Worm (Caenorhabditis elegans) whole organism, L3 larva: ENCODE results near the gene lurp-1.

Source experiments
- R02D3.7 ChIP-seq: fragments of 150-350 bp; optimal IDR thresholded peaks from 2 replicates; lab custom pipeline; 2014; ENCODE audit warnings: missing biosample characterization, missing genetic modification characterization
- ZK546.5 ChIP-seq: sonication (generic microtip); optimal IDR thresholded peaks from 2 replicates; lab custom pipeline; 2017; ENCODE audit warnings: missing biosample characterization, missing genetic modification characterization
- ama-1 ChIP-seq: fragments of 150-350 bp; optimal IDR thresholded peaks from 2 replicates; lab custom pipeline; 2018
- ceh-16 ChIP-seq: sonication (generic microtip); optimal IDR thresholded peaks from 2 replicates; lab custom pipeline; 2017; ENCODE audit warnings: missing biosample characterization, missing genetic modification characterization
- ceh-28 ChIP-seq: fragments of 150-350 bp; optimal IDR thresholded peaks from 2 replicates; lab custom pipeline; 2014; ENCODE audit warnings: missing biosample characterization, missing genetic modification reagents, missing genetic modification characterization
- ceh-82 ChIP-seq: fragments of 150-350 bp; optimal IDR thresholded peaks from 2 replicates; lab custom pipeline; 2014; ENCODE audit warnings: missing biosample characterization, missing genetic modification characterization
- ceh-9 ChIP-seq: sonication (generic microtip); optimal IDR thresholded peaks from 2 replicates; lab custom pipeline; 2018; ENCODE audit warnings: missing biosample characterization, missing genetic modification characterization
- daf-12 ChIP-seq: fragments of 150-350 bp; optimal IDR thresholded peaks from 2 replicates; lab custom pipeline; 2014; ENCODE audit warnings: missing biosample characterization, missing genetic modification reagents, missing genetic modification characterization
- egl-27 ChIP-seq: sonication (generic microtip); optimal IDR thresholded peaks from 4 replicates; lab custom pipeline; 2017; ENCODE audit warnings: missing biosample characterization, missing genetic modification reagents, missing genetic modification characterization
- egl-5 ChIP-seq: fragments of 150-350 bp; optimal IDR thresholded peaks from 2 replicates; lab custom pipeline; 2017; ENCODE audit warnings: missing biosample characterization, missing genetic modification reagents, missing genetic modification characterization, inconsistent platforms
- elt-1 ChIP-seq: fragments of 150-350 bp; optimal IDR thresholded peaks from 2 replicates; lab custom pipeline; 2014; ENCODE audit warnings: missing biosample characterization, missing genetic modification characterization
- elt-2 ChIP-seq: sonication (generic microtip); optimal IDR thresholded peaks from 2 replicates; lab custom pipeline; 2016; ENCODE audit warnings: missing genetic modification reagents, mild to moderate bottlenecking, missing genetic modification characterization, missing compliant biosample characterization
- elt-3 ChIP-seq, 3 experiments: fragments of 150-350 bp in 1 of 3; sonication (generic microtip) in 2 of 3; optimal IDR thresholded peaks; 2 replicates in 2 of 3; 4 replicates in 1 of 3; lab custom pipeline; 2014 to 2017; ENCODE audit warnings: missing biosample characterization in 3 of 3, missing genetic modification characterization in 3 of 3
- eor-1 ChIP-seq, 2 experiments: fragments of 150-350 bp; optimal IDR thresholded peaks; 2 replicates each; lab custom pipeline; 2014 to 2018; ENCODE audit warnings: missing biosample characterization in 2 of 2, missing genetic modification characterization in 2 of 2
- fkh-10 ChIP-seq: sonication (generic microtip); optimal IDR thresholded peaks from 2 replicates; lab custom pipeline; 2017; ENCODE audit warnings: missing biosample characterization, missing genetic modification reagents, missing genetic modification characterization
- fkh-2 ChIP-seq: fragments of 150-350 bp; optimal IDR thresholded peaks from 2 replicates; lab custom pipeline; 2014; ENCODE audit warnings: missing biosample characterization, missing genetic modification reagents, missing genetic modification characterization
- fos-1 ChIP-seq: fragments of 150-350 bp; optimal IDR thresholded peaks from 2 replicates; lab custom pipeline; 2014; ENCODE audit warnings: missing biosample characterization, missing genetic modification characterization
- jun-1 ChIP-seq: fragments of 150-350 bp; optimal IDR thresholded peaks from 2 replicates; lab custom pipeline; 2014; ENCODE audit warnings: missing biosample characterization, missing genetic modification reagents, missing genetic modification characterization
- lin-39 ChIP-seq: fragments of 150-350 bp; optimal IDR thresholded peaks from 2 replicates; lab custom pipeline; 2018; ENCODE audit warnings: missing biosample characterization, missing genetic modification reagents, missing genetic modification characterization
- lsy-12 ChIP-seq: sonication (generic microtip); optimal IDR thresholded peaks from 2 replicates; lab custom pipeline; 2016; ENCODE audit warnings: mild to moderate bottlenecking, missing genetic modification characterization, missing compliant biosample characterization
- mml-1 ChIP-seq: fragments of 150-350 bp; sonication (generic microtip); optimal IDR thresholded peaks from 3 replicates; lab custom pipeline; 2014; ENCODE audit warnings: missing biosample characterization, missing genetic modification characterization
- nfya-1 ChIP-seq: sonication (generic microtip); optimal IDR thresholded peaks from 2 replicates; lab custom pipeline; 2017; ENCODE audit warnings: missing genetic modification characterization, mild to moderate bottlenecking, missing compliant biosample characterization, antibody characterized with exemption, moderate library complexity; ENCODE audit not compliant: insufficient read depth
- nhr-11 ChIP-seq: fragments of 150-350 bp; optimal IDR thresholded peaks from 2 replicates; lab custom pipeline; 2014; ENCODE audit warnings: missing biosample characterization, missing genetic modification characterization
- nhr-23 ChIP-seq: fragments of 150-350 bp; optimal IDR thresholded peaks from 2 replicates; lab custom pipeline; 2014; ENCODE audit warnings: missing biosample characterization, missing genetic modification reagents, missing genetic modification characterization
- nhr-25 ChIP-seq: sonication (generic microtip); optimal IDR thresholded peaks from 2 replicates; lab custom pipeline; 2017; ENCODE audit warnings: missing biosample characterization, missing genetic modification characterization
- nhr-28 ChIP-seq: fragments of 150-350 bp; optimal IDR thresholded peaks from 2 replicates; lab custom pipeline; 2014; ENCODE audit warnings: missing biosample characterization, missing genetic modification characterization
- nhr-43 ChIP-seq: sonication (generic microtip); optimal IDR thresholded peaks from 2 replicates; lab custom pipeline; 2016; ENCODE audit warnings: mild to moderate bottlenecking, missing genetic modification characterization, missing compliant biosample characterization; ENCODE audit not compliant: poor library complexity, severe bottlenecking
- nhr-67 ChIP-seq: fragments of 150-350 bp; optimal IDR thresholded peaks from 2 replicates; lab custom pipeline; 2014; ENCODE audit warnings: missing biosample characterization, missing genetic modification characterization
- pha-4 ChIP-seq: fragments of 150-350 bp; optimal IDR thresholded peaks from 2 replicates; lab custom pipeline; 2014; ENCODE audit warnings: missing biosample characterization, missing genetic modification reagents, missing genetic modification characterization
- sea-2 ChIP-seq: fragments of 150-350 bp; sonication (generic microtip); optimal IDR thresholded peaks from 4 replicates; lab custom pipeline; 2014; ENCODE audit warnings: missing biosample characterization, missing genetic modification reagents, missing genetic modification characterization
- snpc-4 ChIP-seq: fragments of 150-350 bp; optimal IDR thresholded peaks from 2 replicates; lab custom pipeline; 2014; ENCODE audit warnings: missing biosample characterization, missing genetic modification characterization
- tbx-2 ChIP-seq: sonication (generic microtip); optimal IDR thresholded peaks from 2 replicates; lab custom pipeline; 2016; ENCODE audit warnings: mild to moderate bottlenecking, missing genetic modification characterization, missing compliant biosample characterization
- unc-39 ChIP-seq: sonication (generic microtip); optimal IDR thresholded peaks from 4 replicates; lab custom pipeline; 2017; ENCODE audit warnings: missing biosample characterization, missing genetic modification characterization
- unc-62 ChIP-seq: fragments of 150-350 bp; sonication (generic microtip); optimal IDR thresholded peaks from 4 replicates; lab custom pipeline; 2014; ENCODE audit warnings: missing biosample characterization, missing genetic modification reagents, missing genetic modification characterization
- zag-1 ChIP-seq: fragments of 150-350 bp; optimal IDR thresholded peaks from 2 replicates; lab custom pipeline; 2014; ENCODE audit warnings: missing biosample characterization, missing genetic modification characterization
- ztf-11 ChIP-seq: fragments of 150-350 bp; optimal IDR thresholded peaks from 2 replicates; lab custom pipeline; 2014; ENCODE audit warnings: missing biosample characterization, missing genetic modification characterization
- ztf-4 ChIP-seq: fragments of 150-350 bp; optimal IDR thresholded peaks from 2 replicates; lab custom pipeline; 2014; ENCODE audit warnings: missing biosample characterization, missing genetic modification characterization

Gene lurp-1

DNA sequence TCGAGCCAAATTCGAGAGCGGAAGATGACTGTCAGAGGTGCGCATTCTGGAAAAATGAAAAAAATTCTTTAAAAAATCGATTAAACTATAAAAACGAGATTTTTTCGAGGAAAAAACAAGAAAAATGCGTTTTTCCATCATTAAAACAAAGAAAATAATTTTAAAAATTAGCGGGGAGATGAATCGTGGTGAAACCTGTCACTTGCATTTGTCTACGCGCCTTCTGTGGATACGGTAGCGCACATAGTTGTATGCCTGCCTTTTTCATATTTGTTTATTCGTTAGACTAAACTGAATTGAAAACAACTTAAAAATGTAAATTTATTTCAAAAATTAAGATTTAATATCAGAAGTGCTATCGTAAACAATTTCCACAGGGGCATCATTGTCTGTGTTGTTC, 3.7 kb downstream of the lurp-1 start, which contains the start of gene egg-3:
egg-3 (minus strand) TSS at position 46 of the 400 bp plus-strand sequence.
- TF ChIP-seq daf-12 (tag; lab: Kevin White, UChicago) (no peak), tbx-2 (tag; lab: Kevin White, UChicago) (no peak), eor-1 (tag; optimal IDR thresholded peaks at IDR 0.05; lab: Kevin White, UChicago) (no peak), pha-4 (tag; lab: Kevin White, UChicago) (no peak), egl-27 (tag; lab: Kevin White, UChicago) (no peak), elt-3 (tag; optimal IDR thresholded peaks at IDR 0.05; lab: Kevin White, UChicago) (no peak), elt-1 (no peak), zag-1 (no peak), ztf-11 (tag; lab: Kevin White, UChicago) (no peak), nhr-28 (tag; lab: Kevin White, UChicago) (no peak), sea-2 (no peak), unc-62 (GFP tag; lab: Kevin White, UChicago) (no peak), ceh-82 (no peak), fos-1 (tag; lab: Kevin White, UChicago) (no peak), ceh-28 (tag; lab: Kevin White, UChicago) (no peak), lsy-12 (tag; lab: Kevin White, UChicago) (no peak), R02D3.7 (no peak), egl-5 (tag; lab: Kevin White, UChicago) (no peak), unc-39 (no peak)
- TF ChIP-seq, all 47 proteins: peak for 0

ce11 chrII:10885250-10885649, 4.5 kb downstream of the lurp-1 start:
- TF ChIP-seq nfya-1 (tag; lab: Kevin White, UChicago) (no peak), elt-2 (tag; lab: Kevin White, UChicago) (no peak), zag-1 (no peak), egl-27 (tag; lab: Kevin White, UChicago) (no peak), lsy-12 (tag; lab: Kevin White, UChicago) (no peak), ztf-4 (no peak), elt-1 (no peak), pha-4 (tag; lab: Kevin White, UChicago) (no peak), mml-1 (no peak), jun-1 (tag; lab: Kevin White, UChicago) (no peak), ceh-9 (no peak)

DNA sequence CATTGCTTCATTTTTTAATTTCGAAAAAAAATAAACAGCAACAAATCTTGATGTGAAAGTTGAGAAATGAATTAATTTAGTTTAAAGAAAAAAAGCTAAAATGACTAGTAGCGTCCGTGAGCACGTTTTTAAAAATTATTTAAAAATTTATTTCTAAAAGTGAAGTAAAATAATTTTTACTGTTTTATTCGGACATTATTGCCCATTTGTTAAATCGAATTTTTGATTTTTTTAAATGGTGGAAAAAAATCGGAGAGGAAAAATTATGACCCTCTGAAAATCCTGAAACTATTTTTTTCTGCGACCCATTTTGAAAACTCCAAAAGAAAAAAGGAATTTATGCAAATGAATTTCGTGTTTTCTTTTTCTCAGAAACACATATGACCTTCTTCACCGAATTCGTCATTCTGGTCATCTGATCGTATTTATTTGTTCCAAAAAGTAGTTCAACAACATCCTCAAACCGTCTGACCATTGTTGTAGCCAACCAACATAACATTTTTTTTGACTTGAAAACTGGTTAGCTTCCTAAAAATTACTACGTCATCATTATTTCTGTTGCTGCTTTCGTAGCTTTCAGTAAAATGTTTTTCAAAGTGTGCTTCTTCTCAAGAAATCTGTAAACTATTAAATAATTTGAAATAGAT, 5.3 kb downstream of the lurp-1 start, which contains the start of gene F44F4.3:
F44F4.3 (minus strand) TSS at position 51 of the 647 bp plus-strand sequence.
- TF ChIP-seq nhr-23 (tag; lab: Kevin White, UChicago) (peak; percentile 68), snpc-4 (no peak), egl-5 (tag; lab: Kevin White, UChicago) (no peak)
- TF ChIP-seq, all 47 proteins: peak for 1

ce11 chrII:10887097-10887496, 6.4 kb downstream of the lurp-1 start:
- TF ChIP-seq fkh-2: no peak
- TF ChIP-seq egl-5 (tag; lab: Kevin White, UChicago): peak; percentile 16
- TF ChIP-seq nhr-23 (tag; lab: Kevin White, UChicago): peak; percentile 75
- peak; percentile 69 for TF ChIP-seq nhr-25

- TF ChIP-seq pha-4 (tag; lab: Kevin White, UChicago) (no peak), ztf-11 (tag; lab: Kevin White, UChicago) (no peak), ZK546.5 (tag; lab: Kevin White, UChicago) (no peak), ama-1 (lab: Kevin White, UChicago) (no peak), nhr-67 (tag; lab: Kevin White, UChicago) (no peak), mml-1 (no peak), nhr-25 (no peak), nhr-28 (tag; lab: Kevin White, UChicago) (no peak), nhr-23 (tag; lab: Kevin White, UChicago) (no peak), snpc-4 (no peak), egl-5 (tag; lab: Kevin White, UChicago) (no peak), lin-39 (tag; lab: Kevin White, UChicago) (no peak), elt-1 (no peak), ceh-16 (tag; lab: Kevin White, UChicago) (no peak), fkh-10 (GFP tag; lab: Kevin White, UChicago) (no peak), nhr-11 (tag; lab: Kevin White, UChicago) (no peak), nhr-43 (tag; lab: Kevin White, UChicago) (no peak)
- TF ChIP-seq, all 47 proteins: peak for 0
Observed at ce11 chrII:10888979-10889378, 8.3 kb downstream of the lurp-1 start, which contains the start of gene ptr-8. ptr-8 (plus strand) TSS chrII:10889279.
